Fruit fly (Drosophila melanogaster) whole organism, pupa: ENCODE measurements around the gene CG6403.

Experiments
- CG10348 ChIP-seq: fragments of 200-800 bp; sonication (Bioruptor generic); IDR thresholded peaks from 2 replicates; pipeline ENCODE4 v1.3.6; 2022; ENCODE audit warnings: missing biosample characterization, missing genetic modification characterization
- CG12605 ChIP-seq: fragments of 200-800 bp; sonication (Bioruptor generic); IDR thresholded peaks from 2 replicates; pipeline ENCODE4 v1.3.6; 2022; ENCODE audit warnings: missing biosample characterization, missing genetic modification characterization
- CG13204 ChIP-seq: fragments of 200-800 bp; sonication (Bioruptor generic); optimal IDR thresholded peaks from 2 replicates; lab custom pipeline; 2018; ENCODE audit warnings: missing biosample characterization, mild to moderate bottlenecking, missing genetic modification characterization, moderate library complexity
- CG14655 ChIP-seq: fragments of 200-800 bp; sonication (Bioruptor generic); optimal IDR thresholded peaks from 3 replicates; lab custom pipeline; 2017; ENCODE audit warnings: mild to moderate bottlenecking, missing biosample characterization, missing genetic modification reagents, missing genetic modification characterization
- CG15710 ChIP-seq: fragments of 200-800 bp; sonication (Bioruptor generic); optimal IDR thresholded peaks from 2 replicates; lab custom pipeline; 2018; ENCODE audit warnings: missing biosample characterization, mild to moderate bottlenecking, missing genetic modification characterization, moderate library complexity
- CG17806 ChIP-seq: fragments of 200-800 bp; sonication (Bioruptor generic); optimal IDR thresholded peaks from 2 replicates; lab custom pipeline; 2018; ENCODE audit warnings: missing biosample characterization, mild to moderate bottlenecking, missing genetic modification characterization, moderate library complexity
- CG32121 ChIP-seq: fragments of 200-800 bp; sonication (Bioruptor generic); IDR thresholded peaks from 2 replicates; pipeline ENCODE4 v1.3.6; 2022; ENCODE audit warnings: missing biosample characterization, missing genetic modification characterization
- CG34367 ChIP-seq: fragments of 200-800 bp; sonication (Bioruptor generic); optimal IDR thresholded peaks from 2 replicates; lab custom pipeline; 2018; ENCODE audit warnings: missing biosample characterization, mild to moderate bottlenecking, missing genetic modification characterization
- CG4496 ChIP-seq: fragments of 200-800 bp; sonication (Bioruptor generic); IDR thresholded peaks from 3 replicates; pipeline ENCODE4 v1.3.6; 2022; ENCODE audit warnings: missing biosample characterization, missing genetic modification characterization
- CG8159 ChIP-seq: fragments of 200-800 bp; sonication (Bioruptor generic); optimal IDR thresholded peaks from 3 replicates; lab custom pipeline; 2018; ENCODE audit warnings: missing biosample characterization, mild to moderate bottlenecking, missing genetic modification characterization, moderate library complexity
- CG8301 ChIP-seq: fragments of 200-800 bp; sonication (Bioruptor generic); optimal IDR thresholded peaks from 2 replicates; lab custom pipeline; 2018; ENCODE audit warnings: missing biosample characterization, mild to moderate bottlenecking, missing genetic modification characterization
- CG9948 ChIP-seq: fragments of 200-800 bp; sonication (Bioruptor generic); optimal IDR thresholded peaks from 2 replicates; lab custom pipeline; 2018; ENCODE audit warnings: missing biosample characterization, mild to moderate bottlenecking, missing genetic modification characterization, moderate library complexity
- D1 ChIP-seq: fragments of 200-800 bp; sonication (Bioruptor generic); optimal IDR thresholded peaks from 2 replicates; lab custom pipeline; 2018; ENCODE audit warnings: missing biosample characterization, mild to moderate bottlenecking, missing genetic modification characterization, moderate library complexity
- EcR ChIP-seq: fragments of 200-800 bp; sonication (Bioruptor generic); optimal IDR thresholded peaks from 3 replicates; lab custom pipeline; 2019; ENCODE audit warnings: missing biosample characterization, missing genetic modification characterization, mild to moderate bottlenecking, moderate library complexity, missing genetic modification reagents
- Ets98B ChIP-seq: fragments of 200-800 bp; sonication (Bioruptor generic); IDR thresholded peaks from 2 replicates; pipeline ENCODE4 v1.3.6; 2022; ENCODE audit warnings: missing biosample characterization, missing genetic modification characterization
- Pif1A ChIP-seq: fragments of 200-800 bp; sonication (Bioruptor generic); optimal IDR thresholded peaks from 3 replicates; lab custom pipeline; 2016; ENCODE audit warnings: missing biosample characterization, missing genetic modification characterization
- Pif1B ChIP-seq: fragments of 200-800 bp; sonication (Bioruptor generic); optimal IDR thresholded peaks from 3 replicates; lab custom pipeline; 2016; ENCODE audit warnings: missing biosample characterization, missing genetic modification characterization
- Snoo ChIP-seq: fragments of 200-800 bp; sonication (Bioruptor generic); optimal IDR thresholded peaks from 3 replicates; lab custom pipeline; 2017; ENCODE audit warnings: missing biosample characterization, mild to moderate bottlenecking, missing genetic modification characterization, inconsistent platforms
- fd96Ca ChIP-seq: fragments of 200-800 bp; sonication (Bioruptor generic); IDR thresholded peaks from 3 replicates; pipeline ENCODE4 v1.3.6; 2022; ENCODE audit warnings: missing biosample characterization, missing genetic modification characterization
- gl ChIP-seq: fragments of 200-800 bp; sonication (Bioruptor generic); optimal IDR thresholded peaks from 2 replicates; lab custom pipeline; 2018; ENCODE audit warnings: missing biosample characterization, mild to moderate bottlenecking, missing genetic modification characterization
- rn ChIP-seq: fragments of 200-800 bp; sonication (Bioruptor generic); IDR thresholded peaks from 2 replicates; pipeline ENCODE4 v1.3.6; 2022; ENCODE audit warnings: missing biosample characterization, missing genetic modification characterization

CG6403 gene

DNA sequence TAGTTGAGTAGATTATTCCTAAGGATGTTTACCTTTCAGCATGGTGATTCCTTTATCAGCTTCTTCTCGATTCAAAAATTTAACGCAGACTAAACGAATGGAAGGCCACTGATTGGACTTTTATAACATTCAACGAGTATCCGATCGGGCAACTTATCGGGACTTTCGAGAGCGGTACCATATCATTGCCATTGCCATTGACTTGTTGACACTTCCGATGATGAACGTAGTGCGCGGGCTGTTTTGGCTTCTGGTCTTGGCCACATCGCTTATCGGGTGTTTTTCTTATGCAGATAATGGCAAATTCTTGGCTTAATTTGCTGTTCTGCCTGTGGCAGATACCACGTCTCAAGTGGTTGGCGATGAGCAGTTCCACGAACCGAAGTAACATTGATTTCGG, at the start of gene CG6403:
TSS of gene CG6403 (minus strand) at position 101 of the 400 bp plus-strand sequence.
- TF ChIP-seq gl (tag; lab: Kevin White, UChicago) (no peak), D1 (tag; lab: Kevin White, UChicago) (no peak), CG12605 (no peak), CG14655 (no peak), CG8301 (tag; lab: Kevin White, UChicago) (no peak), CG10348 (GFP tag; lab: Robert Waterston, UW) (no peak), Pif1B (GFP tag; lab: Kevin White, UChicago) (no peak), CG9948 (no peak)

DNA sequence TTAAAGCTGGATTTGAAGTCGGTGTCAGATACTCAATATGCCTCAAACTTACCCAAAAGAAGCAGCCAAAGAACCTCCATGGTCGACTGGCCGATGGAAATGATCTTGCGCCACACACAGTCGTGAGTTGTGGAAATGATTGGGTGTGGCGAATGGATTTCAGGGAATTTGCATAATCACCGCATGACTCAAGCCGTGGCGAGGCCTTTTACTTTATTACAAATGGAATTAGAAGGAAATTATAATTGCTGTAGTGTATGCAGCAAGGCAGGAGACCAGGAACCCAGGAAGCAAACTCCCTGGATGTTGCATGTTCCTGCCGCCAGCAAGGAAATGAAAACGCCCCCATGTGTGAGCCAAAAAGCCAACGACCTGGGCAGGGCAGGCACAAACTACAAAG, 48.0 kb upstream of the CG6403 start, which contains the start of gene CG42789:
TSS of gene CG42789 (minus strand) at position 101 of the 400 bp plus-strand sequence.
- TF ChIP-seq D1 (tag; lab: Kevin White, UChicago), result no peak
- no peak for TF ChIP-seq Pif1A (GFP tag; lab: Kevin White, UChicago)
- no peak for TF ChIP-seq CG12605

DNA sequence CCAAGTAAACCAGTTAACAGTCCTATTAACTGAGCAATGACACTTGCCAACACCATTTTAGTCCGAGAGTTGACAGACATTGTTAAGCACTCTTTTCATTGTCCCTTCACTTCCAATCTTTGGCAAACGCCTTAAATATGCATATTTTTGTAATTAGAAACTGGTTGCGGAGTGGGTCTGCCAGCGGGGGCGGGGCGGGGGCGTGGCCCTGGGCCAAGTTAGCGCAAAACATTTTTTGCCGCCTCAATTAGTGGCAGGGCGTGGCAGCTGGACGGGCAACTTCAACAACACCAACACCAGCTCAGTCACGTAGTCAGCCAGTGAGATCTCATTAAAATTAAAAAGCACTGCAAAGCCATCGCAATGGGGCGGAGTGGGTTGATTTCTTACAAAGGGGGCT, 25.6 kb upstream of the CG6403 start:
- TF ChIP-seq CG34367 (tag; lab: Kevin White, UChicago) (no peak), CG4496 (GFP tag; lab: Robert Waterston, UW) (no peak), CG13204 (GFP tag; lab: Kevin White, UChicago) (no peak), CG32121 (no peak)

DNA sequence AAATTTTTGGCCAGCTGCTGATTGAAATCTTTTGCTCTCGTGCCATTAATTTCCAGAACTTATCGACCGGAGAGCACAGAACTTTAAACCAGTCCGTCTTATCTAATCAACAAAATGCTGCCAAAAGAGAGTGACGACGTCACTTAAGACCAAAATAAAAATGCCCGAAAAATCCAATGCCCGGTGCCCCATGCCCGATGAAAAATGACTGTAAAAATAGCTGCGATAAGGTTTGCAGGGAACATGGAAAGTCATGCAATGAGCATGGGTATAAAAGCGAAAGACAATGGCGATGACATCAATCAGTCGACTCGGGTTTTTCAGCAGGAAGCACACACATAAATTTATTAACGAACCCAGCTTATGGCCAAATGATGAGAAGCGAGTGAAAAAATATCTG, 1.2 kb upstream of the CG6403 start, which contains the start of gene CG14247:
TSS of gene CG14247 (plus strand) at position 301 of the 400 bp plus-strand sequence.
- TF ChIP-seq CG8159, result no peak
- TF ChIP-seq Pif1B (GFP tag; lab: Kevin White, UChicago), result no peak
- TF ChIP-seq gl (tag; lab: Kevin White, UChicago), result no peak
- TF ChIP-seq CG9948, result no peak
- no peak for TF ChIP-seq CG14655
- TF ChIP-seq CG13204 (GFP tag; lab: Kevin White, UChicago), result no peak
- TF ChIP-seq CG34367 (tag; lab: Kevin White, UChicago), result no peak
- no peak for TF ChIP-seq CG12605
- TF ChIP-seq Snoo (tag; lab: Kevin White, UChicago), result no peak
- no peak for TF ChIP-seq Ets98B (GFP tag; lab: Robert Waterston, UW)
- TF ChIP-seq CG32121, result no peak
- no peak for TF ChIP-seq EcR
- no peak for TF ChIP-seq CG17806 (tag; lab: Kevin White, UChicago)

DNA sequence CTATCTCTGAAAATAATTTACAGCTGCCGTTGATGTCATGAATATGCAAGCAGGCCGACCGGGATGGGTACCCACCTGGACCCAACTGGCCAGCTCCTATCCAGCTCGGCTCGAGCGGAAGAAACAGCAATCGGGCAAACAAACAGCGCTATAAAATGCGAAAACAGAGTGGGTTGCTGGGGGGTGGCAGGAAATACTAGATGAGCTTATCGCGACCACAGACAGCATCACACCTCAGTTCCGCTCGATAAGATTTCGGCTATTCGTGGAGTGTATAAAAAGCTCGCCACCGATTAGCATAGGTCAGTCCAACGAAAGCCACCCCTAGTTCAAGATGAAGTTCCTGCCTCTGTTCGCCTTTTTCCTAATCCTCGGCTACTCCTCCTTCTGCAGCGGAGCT, 7.7 kb downstream of the CG6403 start, which contains the start of gene CG14245:
TSS of gene CG14245 (plus strand) at position 301 of the 400 bp plus-strand sequence.
- TF ChIP-seq CG13204 (GFP tag; lab: Kevin White, UChicago) (no peak), Pif1A (GFP tag; lab: Kevin White, UChicago) (no peak), Pif1B (GFP tag; lab: Kevin White, UChicago) (no peak), CG4496 (GFP tag; lab: Robert Waterston, UW) (no peak), CG10348 (GFP tag; lab: Robert Waterston, UW) (no peak), Ets98B (GFP tag; lab: Robert Waterston, UW) (no peak), fd96Ca (GFP tag; lab: Robert Waterston, UW) (no peak), gl (tag; lab: Kevin White, UChicago) (no peak), D1 (tag; lab: Kevin White, UChicago) (no peak), CG34367 (tag; lab: Kevin White, UChicago) (no peak), CG8301 (tag; lab: Kevin White, UChicago) (no peak), Snoo (tag; lab: Kevin White, UChicago) (no peak), EcR (no peak), CG9948 (no peak), rn (GFP tag; lab: Robert Waterston, UW) (no peak), CG15710 (no peak), CG32121 (no peak), CG17806 (tag; lab: Kevin White, UChicago) (no peak)
- TF ChIP-seq, all 21 proteins: peak for 0

DNA sequence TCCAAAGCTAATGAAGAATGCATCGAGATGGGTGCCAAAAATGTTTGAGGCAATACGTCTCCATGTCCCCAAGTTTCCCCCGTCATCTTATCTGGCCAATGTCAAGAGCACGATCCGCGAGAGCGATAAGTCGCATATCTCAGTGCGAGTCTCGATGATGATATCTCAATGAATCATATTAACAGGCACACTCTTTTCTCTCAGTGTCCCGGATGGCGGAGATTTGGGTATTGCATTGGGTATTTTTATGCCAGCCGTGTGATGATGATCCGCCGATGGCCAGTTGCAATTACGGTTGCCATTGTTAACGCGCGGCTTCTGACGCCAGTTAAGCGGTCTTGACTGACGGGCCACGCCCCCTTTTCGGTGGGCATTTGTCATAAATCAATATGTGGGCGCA, 9.1 kb downstream of the CG6403 start, which contains the start of gene CG14246:
TSS of gene CG14246 (plus strand) at position 301 of the 400 bp plus-strand sequence.
- no peak for TF ChIP-seq CG10348 (GFP tag; lab: Robert Waterston, UW)
- TF ChIP-seq CG17806 (tag; lab: Kevin White, UChicago), result no peak
- no peak for TF ChIP-seq CG34367 (tag; lab: Kevin White, UChicago)
- TF ChIP-seq CG15710, result no peak
- TF ChIP-seq rn (GFP tag; lab: Robert Waterston, UW), result no peak
- TF ChIP-seq CG8159, result no peak
- no peak for TF ChIP-seq Pif1A (GFP tag; lab: Kevin White, UChicago)
- TF ChIP-seq CG14655, result no peak
- TF ChIP-seq fd96Ca (GFP tag; lab: Robert Waterston, UW), result no peak
- TF ChIP-seq CG12605, result no peak
- TF ChIP-seq CG13204 (GFP tag; lab: Kevin White, UChicago), result no peak
- TF ChIP-seq CG4496 (GFP tag; lab: Robert Waterston, UW), result no peak
- TF ChIP-seq Snoo (tag; lab: Kevin White, UChicago), result no peak
- no peak for TF ChIP-seq D1 (tag; lab: Kevin White, UChicago)
- TF ChIP-seq CG9948, result no peak
- TF ChIP-seq CG32121, result no peak
- TF ChIP-seq Ets98B (GFP tag; lab: Robert Waterston, UW), result no peak

DNA sequence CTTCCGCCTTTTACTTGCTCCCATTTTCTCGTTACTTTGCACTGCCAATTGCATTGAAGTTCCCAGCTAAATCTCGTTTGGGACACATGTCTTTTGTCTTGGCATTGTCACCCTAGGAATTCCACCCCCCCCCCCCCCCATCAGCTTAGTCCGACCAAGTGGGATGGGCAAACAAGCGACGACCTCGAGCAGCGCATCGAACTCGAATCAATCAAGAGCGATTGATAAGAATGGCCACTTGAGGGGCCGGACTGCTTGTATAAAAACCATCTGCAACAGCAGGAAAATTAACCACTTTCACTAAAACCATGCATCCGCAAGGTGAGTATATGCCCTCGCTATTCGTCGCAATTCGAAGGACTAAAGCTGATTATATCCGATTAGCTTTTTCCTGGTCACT, 10.3 kb downstream of the CG6403 start, which contains the start of gene CG14244:
TSS of gene CG14244 (plus strand) at position 301 of the 400 bp plus-strand sequence.
- TF ChIP-seq Ets98B (GFP tag; lab: Robert Waterston, UW) (no peak), gl (tag; lab: Kevin White, UChicago) (no peak), CG32121 (no peak), Pif1A (GFP tag; lab: Kevin White, UChicago) (no peak)
